Fruit fly (Drosophila melanogaster): ENCODE data around the gene CG14566.

Gene CG14566

DNA sequence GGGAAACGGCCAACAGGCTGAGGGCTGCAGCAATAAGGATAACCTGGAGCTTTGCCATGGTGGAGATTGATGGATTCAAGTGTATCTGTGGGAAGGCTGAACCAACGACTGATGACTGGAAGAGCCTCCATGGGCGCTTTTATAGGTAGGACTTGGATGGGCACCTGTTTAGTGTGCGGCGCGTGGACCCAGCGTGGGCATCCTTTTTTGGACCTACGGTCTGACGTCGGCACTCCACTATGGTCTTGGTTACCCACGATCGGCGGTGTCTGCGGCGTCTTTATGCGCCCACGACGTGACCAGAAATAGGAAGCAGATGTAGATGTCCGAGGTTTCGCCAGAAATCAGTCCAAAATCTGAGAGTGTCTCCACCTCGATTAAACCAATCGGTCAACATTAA, at the start of gene CG14566:
Gene CG14566, minus strand, starts transcription at position 101 of the 400 bp plus-strand sequence.
- TF ChIP-seq Sin3A (optimal IDR thresholded peaks at IDR 0.05) (no peak), Myc (optimal IDR thresholded peaks at IDR 0.05) (no peak), h (optimal IDR thresholded peaks at IDR 0.05) (no peak), psq (optimal IDR thresholded peaks at IDR 0.05) (no peak), ttk (optimal IDR thresholded peaks at IDR 0.05) (no peak), insv (optimal IDR thresholded peaks at IDR 0.05) (no peak)

DNA sequence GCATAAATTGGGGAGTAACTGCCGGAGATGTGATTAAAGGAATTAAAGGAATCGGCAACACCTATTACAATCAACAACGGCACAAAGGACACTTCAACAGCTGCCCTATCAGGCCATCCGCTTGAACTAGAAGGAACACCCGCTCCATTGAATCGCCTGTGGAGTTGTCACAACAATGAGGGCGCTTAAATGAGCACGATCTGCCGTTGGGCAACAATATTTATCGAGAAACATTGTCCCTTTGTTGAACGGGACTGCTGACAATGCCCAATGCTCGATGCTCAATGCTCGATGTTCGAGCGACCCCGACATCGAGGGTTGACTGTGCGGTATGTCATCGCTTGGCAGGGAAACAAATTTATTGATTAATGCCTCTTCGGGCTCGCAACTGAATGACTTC, 47.8 kb upstream of the CG14566 start:
- no peak for TF ChIP-seq psq (optimal IDR thresholded peaks at IDR 0.05)
- no peak for TF ChIP-seq Myc (optimal IDR thresholded peaks at IDR 0.05)
- no peak for TF ChIP-seq h (optimal IDR thresholded peaks at IDR 0.05)
- no peak for TF ChIP-seq Sin3A (optimal IDR thresholded peaks at IDR 0.05)
- TF ChIP-seq insv (optimal IDR thresholded peaks at IDR 0.05), result no peak
- TF ChIP-seq ttk (optimal IDR thresholded peaks at IDR 0.05), result no peak

- TF ChIP-seq Sin3A (optimal IDR thresholded peaks at IDR 0.05) (no peak), h (optimal IDR thresholded peaks at IDR 0.05) (no peak), Myc (optimal IDR thresholded peaks at IDR 0.05) (no peak), ttk (optimal IDR thresholded peaks at IDR 0.05) (no peak), insv (optimal IDR thresholded peaks at IDR 0.05) (no peak), psq (optimal IDR thresholded peaks at IDR 0.05) (no peak)
Observed at dm6 chr3L:21773855-21774254, 33.7 kb upstream of the CG14566 start.

DNA sequence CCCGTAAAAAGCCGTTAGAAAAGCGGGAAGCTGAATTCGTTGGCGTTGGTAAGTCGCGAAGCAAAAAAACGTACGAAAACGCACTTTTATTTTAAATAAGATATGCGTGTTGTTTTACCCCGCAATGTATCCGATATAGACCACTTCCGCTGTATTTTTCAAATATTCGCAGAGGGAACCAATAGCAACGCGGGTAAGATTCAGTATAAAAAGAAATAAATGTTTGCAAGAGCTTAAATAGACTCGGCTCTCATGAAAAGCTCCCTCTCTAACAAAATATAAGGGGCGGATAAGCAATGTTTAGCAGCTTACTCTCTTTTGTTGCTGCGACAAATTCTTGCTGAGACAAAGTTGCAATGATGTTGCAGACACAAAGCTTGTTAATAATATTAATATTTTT, 30.2 kb upstream of the CG14566 start, which contains the start of gene Syn1:
Gene Syn1, minus strand, starts transcription at position 207 of the 400 bp plus-strand sequence.
- TF ChIP-seq psq (optimal IDR thresholded peaks at IDR 0.05) (no peak), h (optimal IDR thresholded peaks at IDR 0.05) (no peak)

- no peak for TF ChIP-seq insv (optimal IDR thresholded peaks at IDR 0.05)
- TF ChIP-seq h (optimal IDR thresholded peaks at IDR 0.05), result no peak
- TF ChIP-seq psq (optimal IDR thresholded peaks at IDR 0.05), result no peak
- no peak for TF ChIP-seq ttk (optimal IDR thresholded peaks at IDR 0.05)
- no peak for TF ChIP-seq Sin3A (optimal IDR thresholded peaks at IDR 0.05)
- TF ChIP-seq Myc (optimal IDR thresholded peaks at IDR 0.05), result no peak
Observed at dm6 chr3L:21769515-21769914, 29.4 kb upstream of the CG14566 start, which contains the start of gene CG7370. CG7370 (plus strand) TSS chr3L:21769815.

DNA sequence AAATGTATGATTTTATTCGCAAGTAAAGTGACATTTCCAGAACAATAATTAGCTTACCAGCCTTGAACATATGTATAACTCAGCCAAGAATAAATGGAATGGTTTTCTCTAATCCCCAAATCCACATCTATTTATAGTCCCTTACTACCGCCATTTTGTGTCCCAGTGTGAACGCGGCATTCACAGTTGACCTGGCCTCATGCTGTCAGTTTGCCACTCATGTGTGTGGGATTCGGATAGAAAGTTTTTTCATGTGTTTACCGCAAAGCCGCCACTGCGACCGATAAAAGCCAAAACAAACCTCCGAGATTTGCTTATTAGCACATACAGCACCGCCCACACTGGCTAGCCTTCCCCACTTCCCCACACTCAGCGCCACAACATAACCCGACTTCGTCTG, 25.8 kb upstream of the CG14566 start:
- no peak for TF ChIP-seq psq (optimal IDR thresholded peaks at IDR 0.05)

DNA sequence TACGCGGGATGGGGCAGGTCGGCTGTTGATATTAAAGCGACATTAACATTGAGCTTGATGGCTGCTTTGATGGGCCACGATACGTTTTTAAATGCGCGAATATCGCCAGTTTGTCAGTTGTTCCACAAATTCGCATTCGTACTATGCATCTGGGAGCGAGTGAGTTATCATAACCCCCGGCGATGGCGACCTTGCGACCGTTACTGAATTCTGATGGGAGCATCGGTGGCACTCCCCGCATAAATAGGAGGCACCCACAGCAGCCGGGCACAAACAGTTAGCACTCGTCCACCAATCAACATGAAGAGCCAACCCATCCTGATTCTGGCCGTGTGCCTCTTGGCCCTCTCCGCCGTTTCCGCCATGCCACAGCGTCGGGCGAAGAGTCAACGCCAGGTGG, 16.7 kb upstream of the CG14566 start, which contains the start of gene CG14564:
Gene CG14564, plus strand, starts transcription at position 301 of the 400 bp plus-strand sequence.
- TF ChIP-seq psq (optimal IDR thresholded peaks at IDR 0.05) (no peak), Sin3A (optimal IDR thresholded peaks at IDR 0.05) (no peak), ttk (optimal IDR thresholded peaks at IDR 0.05) (no peak), insv (optimal IDR thresholded peaks at IDR 0.05) (no peak), Myc (optimal IDR thresholded peaks at IDR 0.05) (no peak), h (optimal IDR thresholded peaks at IDR 0.05) (no peak)

DNA sequence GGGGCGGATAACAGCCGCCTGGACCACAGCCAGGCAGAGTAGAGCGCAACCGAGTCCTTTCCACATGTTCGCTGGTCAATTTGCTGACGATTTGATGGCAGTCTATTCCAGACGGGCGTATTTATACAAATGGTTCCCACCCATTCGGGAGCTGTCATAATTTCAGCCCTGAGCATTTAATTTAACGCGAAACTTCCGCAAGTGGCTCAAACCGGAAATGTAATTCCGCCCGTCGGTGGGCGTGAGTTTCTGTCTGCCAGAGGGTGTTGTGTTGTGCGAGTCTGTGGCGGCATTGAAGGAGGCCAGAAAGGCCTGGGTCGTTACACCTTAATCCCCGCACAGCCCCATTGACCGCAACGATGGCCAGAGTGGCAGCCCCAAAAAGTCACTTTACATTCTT, 4.1 kb upstream of the CG14566 start, which contains the start of gene CG14565:
Gene CG14565, minus strand, starts transcription at position 101 of the 400 bp plus-strand sequence.
- TF ChIP-seq Myc (optimal IDR thresholded peaks at IDR 0.05), result no peak
- TF ChIP-seq h (optimal IDR thresholded peaks at IDR 0.05), result no peak
- TF ChIP-seq insv (optimal IDR thresholded peaks at IDR 0.05), result no peak
- TF ChIP-seq Sin3A (optimal IDR thresholded peaks at IDR 0.05), result no peak
- TF ChIP-seq psq (optimal IDR thresholded peaks at IDR 0.05), result no peak
- no peak for TF ChIP-seq ttk (optimal IDR thresholded peaks at IDR 0.05)

- TF ChIP-seq insv (optimal IDR thresholded peaks at IDR 0.05) (no peak), h (optimal IDR thresholded peaks at IDR 0.05) (no peak), Myc (optimal IDR thresholded peaks at IDR 0.05) (no peak), ttk (optimal IDR thresholded peaks at IDR 0.05) (no peak), psq (optimal IDR thresholded peaks at IDR 0.05) (no peak)
Observed at dm6 chr3L:21741234-21741633, 1.1 kb upstream of the CG14566 start, which contains the start of gene CG14572. CG14572 (plus strand) TSS chr3L:21741534.

dm6 chr3L:21739017-21739730, 935 bp downstream of the CG14566 start:
- TF ChIP-seq h (optimal IDR thresholded peaks at IDR 0.05) (no peak), psq (optimal IDR thresholded peaks at IDR 0.05) (no peak), insv (optimal IDR thresholded peaks at IDR 0.05) (no peak), ttk (optimal IDR thresholded peaks at IDR 0.05) (no peak), Sin3A (optimal IDR thresholded peaks at IDR 0.05) (no peak), Myc (optimal IDR thresholded peaks at IDR 0.05) (no peak)

DNA sequence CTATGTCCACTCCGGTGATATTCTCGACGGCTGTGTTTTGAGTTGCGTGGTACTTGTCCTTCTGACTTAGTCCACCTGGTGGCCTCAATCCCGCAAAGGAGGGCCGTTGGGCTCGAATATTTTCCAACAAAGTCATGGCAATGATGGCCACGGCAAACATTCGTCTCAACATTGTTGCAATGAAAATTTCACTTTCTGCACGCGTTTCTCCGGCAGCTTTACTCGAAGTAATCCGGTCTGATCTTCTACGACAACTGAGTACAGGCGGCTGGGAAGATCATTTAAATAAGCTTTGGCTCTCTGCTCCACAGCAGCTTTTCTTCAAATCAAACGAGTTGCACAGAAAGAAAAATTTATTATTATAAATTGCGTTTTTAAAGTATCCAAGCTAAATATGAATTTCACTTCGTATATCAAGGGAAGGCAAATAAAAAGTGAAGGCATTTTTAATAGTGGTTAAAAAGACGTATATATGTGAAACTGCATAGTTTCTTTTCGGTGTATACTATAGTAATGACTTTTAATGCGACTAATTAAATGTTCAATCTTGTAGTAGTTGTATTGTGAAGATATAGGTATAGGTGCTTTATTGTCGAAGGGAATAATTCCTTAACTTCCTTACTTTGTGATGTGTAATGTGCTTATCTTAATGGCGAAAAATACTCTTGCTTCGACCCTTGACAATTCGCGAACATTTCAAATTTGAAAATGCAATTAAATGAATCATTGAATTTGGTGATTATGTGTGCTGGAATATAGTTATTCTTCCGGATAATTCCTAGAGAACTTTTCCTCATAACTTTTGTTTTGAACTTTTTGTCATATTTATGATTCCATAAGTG, 1.7 kb downstream of the CG14566 start, which contains the start of gene CG14567:
Gene CG14567, minus strand, starts transcription at position 256 of the 842 bp plus-strand sequence.
- no peak for TF ChIP-seq Sin3A (optimal IDR thresholded peaks at IDR 0.05)
- TF ChIP-seq h (optimal IDR thresholded peaks at IDR 0.05), result no peak
- TF ChIP-seq Myc (optimal IDR thresholded peaks at IDR 0.05), result no peak
- no peak for TF ChIP-seq psq (optimal IDR thresholded peaks at IDR 0.05)
- no peak for TF ChIP-seq ttk (optimal IDR thresholded peaks at IDR 0.05)
- no peak for TF ChIP-seq insv (optimal IDR thresholded peaks at IDR 0.05)

DNA sequence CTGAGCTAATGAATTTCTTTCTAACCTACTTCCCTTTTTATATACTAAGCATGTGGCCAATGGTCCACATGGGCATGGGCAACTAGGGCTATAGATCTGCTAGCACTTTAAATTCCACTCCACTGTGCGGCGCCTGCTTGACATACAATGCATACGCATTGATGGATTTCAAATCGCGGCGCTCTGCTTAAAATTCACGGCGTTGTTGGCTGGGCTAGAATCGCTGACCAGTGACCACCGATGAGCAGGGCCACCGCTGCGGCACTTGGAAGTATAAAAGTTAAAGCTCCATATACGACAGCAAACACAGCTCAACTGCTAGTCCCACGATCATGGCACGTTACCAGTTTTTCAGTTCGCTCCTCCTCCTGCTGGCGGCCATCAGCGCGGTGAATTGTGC, 6.3 kb downstream of the CG14566 start, which contains the start of gene CG14573:
Gene CG14573, plus strand, starts transcription at position 301 of the 400 bp plus-strand sequence.
- TF ChIP-seq psq (optimal IDR thresholded peaks at IDR 0.05), result no peak
- no peak for TF ChIP-seq h (optimal IDR thresholded peaks at IDR 0.05)
- no peak for TF ChIP-seq ttk (optimal IDR thresholded peaks at IDR 0.05)
- TF ChIP-seq insv (optimal IDR thresholded peaks at IDR 0.05), result no peak
- TF ChIP-seq Sin3A (optimal IDR thresholded peaks at IDR 0.05), result no peak
- TF ChIP-seq Myc (optimal IDR thresholded peaks at IDR 0.05), result no peak

All from Kc167 (cell line).